Worm (Caenorhabditis elegans): ENCODE data around the gene elo-5.
"Not testable (repeated sequence)": the region's sequence is repeated elsewhere in the genome, so short reads cannot be mapped to it uniquely, and the experiment has no call there.

Gene elo-5

DNA sequence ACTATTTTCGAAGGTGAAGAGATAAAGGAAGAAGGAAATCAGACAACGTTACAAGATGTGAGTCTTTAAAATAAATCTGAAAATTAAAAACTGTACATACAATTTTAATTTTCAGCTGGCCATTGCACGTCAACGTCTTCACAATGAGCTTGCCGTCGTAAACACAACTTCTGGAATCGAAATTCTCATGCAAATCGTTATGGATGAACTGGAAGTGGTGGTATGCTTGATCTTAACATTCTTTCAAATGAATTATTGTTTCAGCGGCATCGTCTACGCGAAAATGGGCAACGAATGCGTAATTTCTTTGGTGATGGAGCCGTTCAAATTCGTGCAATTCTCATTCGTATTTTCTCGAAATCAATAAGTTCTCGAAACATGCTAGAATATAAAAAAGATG, 22.4 kb downstream of the elo-5 start:
- TF ChIP-seq ceh-13 (GFP tag; optimal IDR thresholded peaks at IDR 0.05) (no peak), ets-7 (tag; optimal IDR thresholded peaks at IDR 0.05) (no peak), scrt-1 (GFP tag; IDR thresholded peaks at IDR 0.05) (no peak), F13C5.2 (tag; optimal IDR thresholded peaks at IDR 0.05) (no peak), ceh-36 (tag; optimal IDR thresholded peaks at IDR 0.05) (no peak), hnd-1 (tag; optimal IDR thresholded peaks at IDR 0.05) (no peak), tbx-37 (GFP tag; conservative IDR thresholded peaks at IDR 0.05) (no peak), tbx-11 (GFP tag; IDR thresholded peaks at IDR 0.05) (no peak), B0310.2 (tag; optimal IDR thresholded peaks at IDR 0.05) (no peak), ama-1 (optimal IDR thresholded peaks at IDR 0.05) (no peak), sea-1 (GFP tag; conservative IDR thresholded peaks at IDR 0.05) (no peak), flt-1 (GFP tag; IDR thresholded peaks at IDR 0.05) (no peak), aly-1 (tag; optimal IDR thresholded peaks at IDR 0.05) (no peak), hmbx-1 (tag; optimal IDR thresholded peaks at IDR 0.05) (no peak), tra-4 (tag; optimal IDR thresholded peaks at IDR 0.05) (no peak), pes-1 (GFP tag; IDR thresholded peaks at IDR 0.05) (no peak), hmg-4 (GFP tag; optimal IDR thresholded peaks at IDR 0.05) (no peak)

DNA sequence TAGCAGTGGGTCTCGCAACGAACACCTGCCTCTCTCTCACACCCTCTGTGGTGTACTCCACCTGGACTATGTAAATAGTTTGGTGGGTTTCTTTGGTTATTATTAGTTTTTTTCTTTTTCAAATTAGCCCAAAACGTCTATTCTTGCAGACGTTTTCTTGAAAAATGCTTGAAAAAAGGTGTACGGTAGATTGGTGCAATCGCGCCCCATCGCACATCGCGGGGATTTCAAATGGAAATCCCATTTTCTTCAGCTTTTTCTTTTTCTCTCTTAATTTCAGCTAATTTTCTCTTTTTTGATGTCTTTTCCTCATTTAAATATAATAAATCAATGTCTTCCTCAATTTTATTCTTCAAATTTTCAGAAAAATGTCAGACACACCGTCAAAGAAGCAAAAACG, 22.8 kb downstream of the elo-5 start, which contains the start of gene Y4C6B.1:
TSS of gene Y4C6B.1 (plus strand) at position 365 of the 400 bp plus-strand sequence.
- no peak for TF ChIP-seq aly-1 (tag; optimal IDR thresholded peaks at IDR 0.05)
- 0 out of 2 replicates have a peak, but pooled peaks have one; percentile 41 for TF ChIP-seq pes-1 (GFP tag; IDR thresholded peaks at IDR 0.05)
- TF ChIP-seq hmbx-1 (tag; optimal IDR thresholded peaks at IDR 0.05), result no peak

DNA sequence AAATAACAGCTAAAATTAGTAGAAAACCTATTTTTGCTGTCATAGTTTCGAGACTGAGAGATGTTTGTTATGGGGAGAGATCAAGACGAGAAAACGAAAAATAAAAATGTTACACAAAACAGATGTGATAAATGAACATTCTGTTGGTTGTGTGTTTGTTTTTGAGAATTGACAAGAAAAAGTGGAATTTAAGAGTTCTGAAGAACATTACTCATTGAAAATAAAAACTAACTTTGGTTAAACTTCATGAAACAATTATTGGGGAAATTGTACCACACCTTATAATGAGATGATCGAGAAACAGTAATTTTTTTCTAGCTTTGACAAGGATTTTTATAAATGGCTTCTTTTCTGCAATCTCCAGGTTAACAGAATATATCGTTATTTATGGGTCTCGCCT, 23.6 kb downstream of the elo-5 start, which contains the start of gene Y4C6B.7:
TSS of gene Y4C6B.7 (minus strand) at position 101 of the 400 bp plus-strand sequence.
- no peak for TF ChIP-seq tbx-37 (GFP tag; conservative IDR thresholded peaks at IDR 0.05)
- no peak for TF ChIP-seq pes-1 (GFP tag; IDR thresholded peaks at IDR 0.05)
- no peak for TF ChIP-seq F13C5.2 (tag; optimal IDR thresholded peaks at IDR 0.05)
- TF ChIP-seq tra-4 (tag; optimal IDR thresholded peaks at IDR 0.05), result no peak
- no peak for TF ChIP-seq ama-1 (optimal IDR thresholded peaks at IDR 0.05)
- TF ChIP-seq ets-7 (tag; optimal IDR thresholded peaks at IDR 0.05), result no peak
- no peak for TF ChIP-seq tbx-11 (GFP tag; IDR thresholded peaks at IDR 0.05)
- TF ChIP-seq ceh-36 (tag; optimal IDR thresholded peaks at IDR 0.05), result no peak
- no peak for TF ChIP-seq B0310.2 (tag; optimal IDR thresholded peaks at IDR 0.05)
- no peak for TF ChIP-seq aly-1 (tag; optimal IDR thresholded peaks at IDR 0.05)
- TF ChIP-seq scrt-1 (GFP tag; IDR thresholded peaks at IDR 0.05), result no peak
- no peak for TF ChIP-seq flt-1 (GFP tag; IDR thresholded peaks at IDR 0.05)
- no peak for TF ChIP-seq hnd-1 (tag; optimal IDR thresholded peaks at IDR 0.05)
- no peak for TF ChIP-seq hmg-4 (GFP tag; optimal IDR thresholded peaks at IDR 0.05)
- TF ChIP-seq sea-1 (GFP tag; conservative IDR thresholded peaks at IDR 0.05), result no peak

DNA sequence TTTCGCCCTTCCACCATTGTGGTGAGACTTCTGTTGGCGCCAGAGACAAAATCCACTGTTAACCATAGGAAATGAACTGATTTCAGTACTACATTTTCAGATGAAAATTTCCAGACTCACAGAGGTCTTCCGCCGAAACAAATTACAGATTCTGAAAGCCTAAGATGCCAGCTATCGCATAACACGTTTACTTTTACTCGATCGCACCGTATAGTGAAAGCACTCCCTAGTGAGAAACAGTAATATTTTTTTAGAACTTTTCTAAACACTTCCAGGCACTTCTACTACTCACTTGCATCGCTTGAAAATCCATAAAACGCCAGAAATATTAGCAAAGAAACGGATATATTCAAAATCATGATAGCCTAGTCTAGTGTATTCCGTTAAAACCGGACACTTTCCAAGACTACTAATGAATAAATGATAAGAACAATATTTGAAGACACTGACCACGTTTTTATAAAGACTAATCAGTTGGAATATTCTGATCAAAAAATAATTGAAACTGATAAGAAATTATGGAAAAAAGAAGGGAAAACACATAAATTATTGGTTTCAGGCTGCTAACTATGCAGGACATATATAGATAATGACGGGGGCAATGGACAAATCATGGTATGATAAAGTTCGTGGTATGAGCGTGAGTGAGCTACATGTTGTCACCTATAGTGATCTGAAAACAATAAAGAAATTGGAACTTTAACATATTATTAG, 26.3 kb downstream of the elo-5 start, which contains the start of gene gba-4:
TSS of gene gba-4 (minus strand) at position 418 of the 714 bp plus-strand sequence.
- not testable (repeated sequence) for TF ChIP-seq ceh-36, aly-1, ets-7 (tag; optimal IDR thresholded peaks at IDR 0.05)

DNA sequence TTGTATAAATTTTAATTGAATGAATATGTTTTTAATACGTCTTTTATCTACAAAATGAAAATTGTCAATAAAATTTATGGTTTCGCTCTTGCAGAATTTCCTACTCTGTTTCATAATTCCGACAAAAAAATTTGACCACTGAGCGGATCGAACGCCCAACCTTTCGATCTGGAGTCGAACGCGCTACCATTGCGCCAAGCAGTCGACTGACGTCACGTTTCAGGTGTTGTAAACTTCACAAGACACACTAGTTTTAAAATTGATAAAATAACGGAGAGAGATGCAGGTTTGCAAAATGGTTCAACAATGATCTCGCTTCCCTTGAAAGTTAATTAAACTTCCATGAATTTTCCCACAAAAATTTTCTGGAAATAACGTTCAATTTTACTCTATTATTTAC, 32.7 kb downstream of the elo-5 start:
- no peak for TF ChIP-seq F13C5.2 (tag; optimal IDR thresholded peaks at IDR 0.05)
- TF ChIP-seq ama-1 (optimal IDR thresholded peaks at IDR 0.05), result no peak
- TF ChIP-seq scrt-1 (GFP tag; IDR thresholded peaks at IDR 0.05), result no peak
- no peak for TF ChIP-seq tra-4 (tag; optimal IDR thresholded peaks at IDR 0.05)
- no peak for TF ChIP-seq hmbx-1 (tag; optimal IDR thresholded peaks at IDR 0.05)
- TF ChIP-seq aly-1 (tag; optimal IDR thresholded peaks at IDR 0.05), result no peak
- no peak for TF ChIP-seq ceh-36 (tag; optimal IDR thresholded peaks at IDR 0.05)
- no peak for TF ChIP-seq tbx-11 (GFP tag; IDR thresholded peaks at IDR 0.05)
- no peak for TF ChIP-seq sea-1 (GFP tag; conservative IDR thresholded peaks at IDR 0.05)
- TF ChIP-seq ets-7 (tag; optimal IDR thresholded peaks at IDR 0.05), result no peak
- no peak for TF ChIP-seq hnd-1 (tag; optimal IDR thresholded peaks at IDR 0.05)
- no peak for TF ChIP-seq pes-1 (GFP tag; IDR thresholded peaks at IDR 0.05)
- TF ChIP-seq flt-1 (GFP tag; IDR thresholded peaks at IDR 0.05), result no peak
- TF ChIP-seq ceh-13 (GFP tag; optimal IDR thresholded peaks at IDR 0.05), result no peak
- no peak for TF ChIP-seq hmg-4 (GFP tag; optimal IDR thresholded peaks at IDR 0.05)
- TF ChIP-seq B0310.2 (tag; optimal IDR thresholded peaks at IDR 0.05), result no peak
- TF ChIP-seq tbx-37 (GFP tag; conservative IDR thresholded peaks at IDR 0.05), result no peak

DNA sequence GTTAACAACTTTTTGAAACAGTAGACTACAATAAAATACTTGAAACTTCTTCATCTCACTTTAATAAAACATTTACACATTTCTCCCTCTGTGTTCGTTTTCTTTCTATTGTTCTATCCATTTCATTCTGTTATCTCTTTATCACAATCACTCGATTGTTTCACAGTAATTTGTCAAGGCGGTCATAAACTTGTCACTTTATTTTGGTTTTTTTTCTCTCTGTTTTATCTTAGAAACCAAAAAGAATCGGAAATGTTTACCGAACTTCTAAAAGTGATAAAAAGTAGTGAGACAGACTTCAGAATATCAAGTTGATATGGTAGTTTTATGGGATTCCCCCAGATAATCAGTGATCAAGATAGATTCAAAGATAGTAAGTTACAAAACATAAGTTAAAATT, 37.7 kb downstream of the elo-5 start, which contains the start of gene Y4C6B.2:
TSS of gene Y4C6B.2 (plus strand) at position 320 of the 400 bp plus-strand sequence.
- TF ChIP-seq hnd-1 (tag; optimal IDR thresholded peaks at IDR 0.05) (no peak), flt-1 (GFP tag; IDR thresholded peaks at IDR 0.05) (no peak), B0310.2 (tag; optimal IDR thresholded peaks at IDR 0.05) (no peak), ceh-36 (tag; optimal IDR thresholded peaks at IDR 0.05) (no peak), scrt-1 (GFP tag; IDR thresholded peaks at IDR 0.05) (no peak), ceh-13 (GFP tag; optimal IDR thresholded peaks at IDR 0.05) (no peak), ets-7 (tag; optimal IDR thresholded peaks at IDR 0.05) (no peak), tbx-11 (GFP tag; IDR thresholded peaks at IDR 0.05) (no peak), aly-1 (tag; optimal IDR thresholded peaks at IDR 0.05) (no peak), sea-1 (GFP tag; conservative IDR thresholded peaks at IDR 0.05) (no peak), tra-4 (tag; optimal IDR thresholded peaks at IDR 0.05) (no peak), hmbx-1 (tag; optimal IDR thresholded peaks at IDR 0.05) (no peak), pes-1 (GFP tag; IDR thresholded peaks at IDR 0.05) (no peak), tbx-37 (GFP tag; conservative IDR thresholded peaks at IDR 0.05) (no peak), F13C5.2 (tag; optimal IDR thresholded peaks at IDR 0.05) (no peak), hmg-4 (GFP tag; optimal IDR thresholded peaks at IDR 0.05) (no peak), ama-1 (optimal IDR thresholded peaks at IDR 0.05) (no peak)

DNA sequence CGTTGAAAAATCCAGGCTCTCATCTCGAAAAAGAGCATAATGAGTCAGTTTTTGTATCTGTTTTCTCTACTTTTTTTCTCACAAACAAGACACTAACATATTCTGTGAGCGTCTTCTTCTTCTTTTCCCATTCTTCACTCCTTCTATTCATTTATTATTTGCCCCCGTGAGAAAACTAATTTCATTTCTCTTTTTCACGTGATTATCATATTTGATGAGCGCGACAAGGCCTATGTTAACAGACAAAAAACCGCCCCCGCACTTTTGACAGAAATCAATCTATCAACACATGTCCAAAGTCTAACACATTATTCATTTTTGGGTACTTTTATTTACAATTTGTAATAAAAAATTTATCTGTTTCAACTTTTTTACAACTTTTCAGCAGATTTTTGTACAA, 39.3 kb downstream of the elo-5 start:
- TF ChIP-seq hmg-4 (GFP tag; optimal IDR thresholded peaks at IDR 0.05) (no peak), pes-1 (GFP tag; IDR thresholded peaks at IDR 0.05) (no peak), tbx-37 (GFP tag; conservative IDR thresholded peaks at IDR 0.05) (no peak), ama-1 (optimal IDR thresholded peaks at IDR 0.05) (no peak), hnd-1 (tag; optimal IDR thresholded peaks at IDR 0.05) (no peak), ceh-36 (tag; optimal IDR thresholded peaks at IDR 0.05) (no peak), hmbx-1 (tag; optimal IDR thresholded peaks at IDR 0.05) (no peak), aly-1 (tag; optimal IDR thresholded peaks at IDR 0.05) (no peak), ets-7 (tag; optimal IDR thresholded peaks at IDR 0.05) (no peak), tra-4 (tag; optimal IDR thresholded peaks at IDR 0.05) (no peak), B0310.2 (tag; optimal IDR thresholded peaks at IDR 0.05) (no peak), tbx-11 (GFP tag; IDR thresholded peaks at IDR 0.05) (no peak), F13C5.2 (tag; optimal IDR thresholded peaks at IDR 0.05) (no peak), flt-1 (GFP tag; IDR thresholded peaks at IDR 0.05) (no peak), ceh-13 (GFP tag; optimal IDR thresholded peaks at IDR 0.05) (no peak), scrt-1 (GFP tag; IDR thresholded peaks at IDR 0.05) (no peak), sea-1 (GFP tag; conservative IDR thresholded peaks at IDR 0.05) (no peak)
